Worm (Caenorhabditis elegans) whole organism, L3 larva: ENCODE results near the gene gst-28.

Experiments
- R02D3.7 ChIP-seq: fragments of 150-350 bp; optimal IDR thresholded peaks from 2 replicates; lab custom pipeline; 2014; ENCODE audit warnings: missing biosample characterization, missing genetic modification characterization
- ZK546.5 ChIP-seq: sonication (generic microtip); optimal IDR thresholded peaks from 2 replicates; lab custom pipeline; 2017; ENCODE audit warnings: missing biosample characterization, missing genetic modification characterization
- ama-1 ChIP-seq: fragments of 150-350 bp; optimal IDR thresholded peaks from 2 replicates; lab custom pipeline; 2018
- ceh-28 ChIP-seq: fragments of 150-350 bp; optimal IDR thresholded peaks from 2 replicates; lab custom pipeline; 2014; ENCODE audit warnings: missing biosample characterization, missing genetic modification reagents, missing genetic modification characterization
- ceh-9 ChIP-seq: sonication (generic microtip); optimal IDR thresholded peaks from 2 replicates; lab custom pipeline; 2018; ENCODE audit warnings: missing biosample characterization, missing genetic modification characterization
- daf-12 ChIP-seq: fragments of 150-350 bp; optimal IDR thresholded peaks from 2 replicates; lab custom pipeline; 2014; ENCODE audit warnings: missing biosample characterization, missing genetic modification reagents, missing genetic modification characterization
- egl-27 ChIP-seq: sonication (generic microtip); optimal IDR thresholded peaks from 4 replicates; lab custom pipeline; 2017; ENCODE audit warnings: missing biosample characterization, missing genetic modification reagents, missing genetic modification characterization
- elt-2 ChIP-seq: sonication (generic microtip); optimal IDR thresholded peaks from 2 replicates; lab custom pipeline; 2016; ENCODE audit warnings: missing genetic modification reagents, mild to moderate bottlenecking, missing genetic modification characterization, missing compliant biosample characterization
- eor-1 ChIP-seq, 2 experiments: fragments of 150-350 bp; optimal IDR thresholded peaks; 2 replicates each; lab custom pipeline; 2014 to 2018; ENCODE audit warnings: missing biosample characterization in 2 of 2, missing genetic modification characterization in 2 of 2
- fkh-10 ChIP-seq: sonication (generic microtip); optimal IDR thresholded peaks from 2 replicates; lab custom pipeline; 2017; ENCODE audit warnings: missing biosample characterization, missing genetic modification reagents, missing genetic modification characterization
- fos-1 ChIP-seq: fragments of 150-350 bp; optimal IDR thresholded peaks from 2 replicates; lab custom pipeline; 2014; ENCODE audit warnings: missing biosample characterization, missing genetic modification characterization
- hmg-11 ChIP-seq: sonication (generic microtip); optimal IDR thresholded peaks from 2 replicates; lab custom pipeline; 2016; ENCODE audit warnings: missing genetic modification characterization, missing compliant biosample characterization
- jun-1 ChIP-seq: fragments of 150-350 bp; optimal IDR thresholded peaks from 2 replicates; lab custom pipeline; 2014; ENCODE audit warnings: missing biosample characterization, missing genetic modification reagents, missing genetic modification characterization
- lin-15B ChIP-seq: fragments of 150-350 bp; optimal IDR thresholded peaks from 2 replicates; lab custom pipeline; 2014; ENCODE audit warnings: missing biosample characterization, missing genetic modification characterization
- lin-39 ChIP-seq: fragments of 150-350 bp; optimal IDR thresholded peaks from 2 replicates; lab custom pipeline; 2018; ENCODE audit warnings: missing biosample characterization, missing genetic modification reagents, missing genetic modification characterization
- mdl-1 ChIP-seq: fragments of 150-350 bp; optimal IDR thresholded peaks from 2 replicates; lab custom pipeline; 2014; ENCODE audit warnings: missing biosample characterization, missing genetic modification characterization
- mml-1 ChIP-seq: fragments of 150-350 bp; sonication (generic microtip); optimal IDR thresholded peaks from 3 replicates; lab custom pipeline; 2014; ENCODE audit warnings: missing biosample characterization, missing genetic modification characterization
- nfya-1 ChIP-seq: sonication (generic microtip); optimal IDR thresholded peaks from 2 replicates; lab custom pipeline; 2017; ENCODE audit warnings: missing genetic modification characterization, mild to moderate bottlenecking, missing compliant biosample characterization, antibody characterized with exemption, moderate library complexity; ENCODE audit not compliant: insufficient read depth
- nhr-11 ChIP-seq: fragments of 150-350 bp; optimal IDR thresholded peaks from 2 replicates; lab custom pipeline; 2014; ENCODE audit warnings: missing biosample characterization, missing genetic modification characterization
- nhr-12 ChIP-seq: fragments of 150-350 bp; optimal IDR thresholded peaks from 2 replicates; lab custom pipeline; 2014; ENCODE audit warnings: missing biosample characterization, missing genetic modification characterization
- nhr-23 ChIP-seq: fragments of 150-350 bp; optimal IDR thresholded peaks from 2 replicates; lab custom pipeline; 2014; ENCODE audit warnings: missing biosample characterization, missing genetic modification reagents, missing genetic modification characterization
- nhr-25 ChIP-seq: sonication (generic microtip); optimal IDR thresholded peaks from 2 replicates; lab custom pipeline; 2017; ENCODE audit warnings: missing biosample characterization, missing genetic modification characterization
- nhr-67 ChIP-seq: fragments of 150-350 bp; optimal IDR thresholded peaks from 2 replicates; lab custom pipeline; 2014; ENCODE audit warnings: missing biosample characterization, missing genetic modification characterization
- pha-4 ChIP-seq: fragments of 150-350 bp; optimal IDR thresholded peaks from 2 replicates; lab custom pipeline; 2014; ENCODE audit warnings: missing biosample characterization, missing genetic modification reagents, missing genetic modification characterization
- pqm-1 ChIP-seq: fragments of 150-350 bp; optimal IDR thresholded peaks from 2 replicates; lab custom pipeline; 2017; ENCODE audit warnings: missing biosample characterization, missing genetic modification characterization, inconsistent platforms
- snpc-4 ChIP-seq: fragments of 150-350 bp; optimal IDR thresholded peaks from 2 replicates; lab custom pipeline; 2014; ENCODE audit warnings: missing biosample characterization, missing genetic modification characterization
- unc-39 ChIP-seq: sonication (generic microtip); optimal IDR thresholded peaks from 4 replicates; lab custom pipeline; 2017; ENCODE audit warnings: missing biosample characterization, missing genetic modification characterization
- unc-62 ChIP-seq: fragments of 150-350 bp; sonication (generic microtip); optimal IDR thresholded peaks from 4 replicates; lab custom pipeline; 2014; ENCODE audit warnings: missing biosample characterization, missing genetic modification reagents, missing genetic modification characterization

The gst-28 gene

DNA sequence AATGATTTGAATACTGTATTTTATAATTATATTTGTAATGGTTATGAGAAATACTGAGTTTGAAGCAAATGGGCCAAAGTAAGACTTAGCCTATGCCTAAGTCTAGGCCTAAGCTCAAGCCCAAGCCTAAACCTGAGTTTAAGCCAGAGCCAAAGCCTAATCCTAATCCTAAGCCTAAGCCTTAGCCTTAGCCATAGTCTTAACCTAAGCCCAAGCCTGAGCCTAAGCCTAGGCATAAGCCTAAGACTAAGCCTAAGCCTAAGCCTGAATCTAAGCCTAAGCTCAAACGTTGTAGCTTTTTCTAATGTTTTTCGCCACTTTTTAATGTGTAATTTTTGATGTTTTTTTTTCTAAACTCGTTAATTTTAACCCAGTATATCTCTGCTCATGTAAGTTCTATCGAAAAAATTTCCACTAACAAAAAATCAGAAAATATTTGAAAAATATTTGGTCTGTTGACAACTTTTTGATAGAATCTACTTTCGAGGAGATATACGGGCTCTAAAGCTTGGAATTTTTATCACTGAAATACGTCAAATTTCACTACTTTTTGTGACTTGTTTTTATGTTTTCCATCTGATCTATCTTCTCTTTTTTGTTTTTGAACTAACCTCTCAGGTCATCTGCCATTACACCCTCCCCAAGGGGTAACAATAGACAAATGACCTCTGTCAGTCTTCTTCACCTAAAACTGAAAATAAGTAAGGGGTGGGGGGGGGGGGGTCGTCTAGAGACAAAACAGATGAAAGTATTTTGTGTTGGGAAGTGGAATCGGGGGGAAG, 36.9 kb upstream of the gst-28 start:
- TF ChIP-seq snpc-4 (no peak), pha-4 (no peak), nhr-23 (tag; lab: Kevin White, UChicago) (no peak)

DNA sequence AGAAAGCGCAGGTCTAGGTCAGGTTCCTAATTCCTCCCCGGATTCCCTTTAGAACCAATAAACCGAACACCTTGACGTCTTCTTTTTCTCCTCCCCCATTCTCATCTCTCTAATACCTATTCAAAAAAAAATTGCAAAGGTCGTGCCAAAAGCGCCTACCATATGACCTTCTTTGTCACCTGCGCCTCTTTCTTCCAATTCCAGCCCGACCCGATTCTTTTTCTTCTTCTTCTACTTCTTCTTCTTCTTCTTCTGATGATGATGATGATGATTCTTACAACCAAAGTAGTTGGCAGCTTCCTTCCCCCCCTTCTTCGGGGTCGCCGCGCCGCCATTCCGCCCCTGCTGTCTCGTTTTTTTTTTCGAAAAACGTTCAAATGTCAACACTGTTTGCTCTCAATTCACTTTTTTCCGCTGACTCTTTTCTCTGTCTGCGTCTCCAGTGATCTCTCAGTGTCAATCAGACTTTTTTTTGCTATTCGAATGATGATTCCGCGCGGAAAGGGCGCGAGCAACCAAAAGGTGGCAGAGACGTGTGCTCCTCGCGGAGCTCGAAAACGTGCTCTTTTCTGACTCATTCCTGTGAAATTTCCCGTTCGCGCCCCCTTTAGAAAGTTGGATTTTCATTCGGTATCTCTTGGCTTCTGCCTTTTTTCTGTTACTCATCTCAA, 36.2 kb upstream of the gst-28 start:
- TF ChIP-seq nhr-67 (tag; lab: Kevin White, UChicago) (no peak), nhr-25 (tag; lab: Kevin White, UChicago) (peak; percentile 96), hmg-11 (tag; lab: Kevin White, UChicago) (peak; percentile 21), unc-62 (GFP tag; lab: Kevin White, UChicago) (no peak), nfya-1 (peak; percentile 13), pha-4 (peak; percentile 67)

DNA sequence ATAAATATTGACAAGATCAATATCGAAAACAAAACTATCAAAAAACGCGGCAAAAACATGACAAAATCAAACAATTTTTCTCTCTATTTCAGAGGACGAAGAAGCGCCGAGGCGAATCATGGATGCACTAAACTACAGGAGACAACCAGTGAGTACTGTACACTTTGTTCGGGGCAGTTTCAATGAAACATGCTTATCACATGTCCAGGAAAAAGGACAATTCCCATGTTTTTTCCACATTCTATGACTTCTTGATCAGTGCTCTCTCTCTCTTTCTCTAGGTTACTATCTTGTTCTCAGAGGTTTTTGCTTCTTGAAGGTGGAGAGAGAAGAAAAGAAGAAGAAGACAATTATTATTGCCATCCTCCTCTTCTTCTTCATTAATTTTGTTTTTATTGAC, 30.1 kb upstream of the gst-28 start:
- TF ChIP-seq mdl-1 (tag; lab: Kevin White, UChicago) (no peak), pqm-1 (tag; lab: Kevin White, UChicago) (peak; percentile 64), ama-1 (lab: Kevin White, UChicago) (peak; percentile 10), R02D3.7 (tag; lab: Kevin White, UChicago) (no peak), pha-4 (peak; percentile 3), elt-2 (tag; lab: Kevin White, UChicago) (peak; percentile 61)

DNA sequence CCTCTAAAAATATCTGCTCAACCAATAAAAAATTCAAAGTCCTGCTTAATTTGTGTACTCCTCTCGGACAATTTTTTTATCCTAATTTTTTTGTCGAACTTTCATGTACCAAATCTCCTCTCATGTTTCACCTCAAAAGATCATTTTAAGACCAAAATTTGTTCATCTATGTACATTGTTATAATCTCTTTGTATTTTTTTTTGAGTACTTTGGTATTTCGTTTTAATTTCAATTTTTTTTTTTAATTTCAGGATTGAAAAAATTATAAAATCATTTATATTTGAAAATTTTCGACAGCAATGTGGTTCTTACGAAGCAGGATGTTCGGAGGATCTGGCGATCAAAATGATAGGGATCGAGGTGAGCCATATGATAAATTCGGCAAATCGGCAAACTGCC, 29.1 kb upstream of the gst-28 start, which contains the start of gene spsb-1:
Gene spsb-1, plus strand, starts transcription at position 301 of the 400 bp plus-strand sequence.
- TF ChIP-seq mml-1 (tag; lab: Kevin White, UChicago) = no peak
- no peak for TF ChIP-seq daf-12 (tag; lab: Kevin White, UChicago)
- TF ChIP-seq elt-2 (tag; lab: Kevin White, UChicago) = no peak
- TF ChIP-seq unc-62 (GFP tag; lab: Kevin White, UChicago) = no peak
- TF ChIP-seq eor-1 (tag; optimal IDR thresholded peaks at IDR 0.05; lab: Kevin White, UChicago) = no peak
- TF ChIP-seq nhr-12 = no peak
- TF ChIP-seq pqm-1 (tag; lab: Kevin White, UChicago) = no peak
- no peak for TF ChIP-seq fkh-10 (GFP tag; lab: Kevin White, UChicago)
- no peak for TF ChIP-seq nhr-25 (tag; lab: Kevin White, UChicago)
- no peak for TF ChIP-seq pha-4

DNA sequence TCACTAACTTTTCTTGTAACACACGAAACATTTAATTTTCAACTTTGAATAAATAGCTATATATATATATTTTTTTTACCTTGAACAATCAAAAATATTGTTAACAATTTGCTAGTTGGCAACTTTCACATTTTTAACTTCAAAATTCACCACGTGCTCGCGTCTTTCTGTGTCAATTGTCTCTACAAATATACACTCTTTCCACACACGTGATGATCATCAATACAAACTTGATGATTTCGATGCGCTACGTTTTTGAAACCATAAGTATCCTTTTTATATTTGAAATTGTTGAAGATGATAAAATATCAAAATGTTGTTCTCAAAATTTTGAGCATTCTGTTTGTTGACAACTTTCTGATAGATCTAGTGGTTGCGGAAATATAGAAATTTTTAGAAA, 28.0 kb upstream of the gst-28 start:
- TF ChIP-seq pha-4 = peak; percentile 31
- no peak for TF ChIP-seq fos-1 (tag; lab: Kevin White, UChicago)
- peak; percentile 9 for TF ChIP-seq elt-2 (tag; lab: Kevin White, UChicago)
- TF ChIP-seq egl-27 (tag; lab: Kevin White, UChicago) = no peak
- no peak for TF ChIP-seq pqm-1 (tag; lab: Kevin White, UChicago)
- TF ChIP-seq nhr-11 (tag; lab: Kevin White, UChicago) = no peak
- TF ChIP-seq eor-1 (tag; optimal IDR thresholded peaks at IDR 0.05; lab: Kevin White, UChicago) = no peak
- TF ChIP-seq ZK546.5 (tag; lab: Kevin White, UChicago) = no peak

DNA sequence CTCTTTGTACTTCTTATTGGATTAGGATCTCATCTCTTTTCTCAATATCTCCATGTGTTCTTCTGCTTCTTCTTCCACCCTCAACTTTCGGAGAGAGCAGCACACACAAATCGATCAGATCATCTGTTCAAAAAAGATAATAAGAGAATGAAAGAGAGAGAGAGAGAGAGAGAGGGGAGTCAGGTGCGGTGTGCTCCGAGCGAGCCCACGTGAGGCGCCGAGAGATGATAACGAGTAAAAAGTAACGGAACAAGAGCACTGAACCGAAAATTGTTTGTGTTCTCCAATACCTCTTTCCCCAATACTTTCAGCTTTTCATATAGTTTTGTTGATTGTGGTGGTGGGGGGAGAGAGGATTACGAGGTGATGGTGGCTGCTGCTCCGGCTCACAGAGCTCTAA, 26.6 kb upstream of the gst-28 start:
- no peak for TF ChIP-seq lin-15B (tag; lab: Kevin White, UChicago)
- TF ChIP-seq snpc-4 = peak; percentile 21
- no peak for TF ChIP-seq ama-1 (lab: Kevin White, UChicago)
- no peak for TF ChIP-seq unc-39 (tag; lab: Kevin White, UChicago)
- peak; percentile 51 for TF ChIP-seq jun-1 (tag; lab: Kevin White, UChicago)
- TF ChIP-seq nhr-12 = no peak
- TF ChIP-seq ceh-9 (tag; lab: Kevin White, UChicago) = no peak
- peak; percentile 48 for TF ChIP-seq pqm-1 (tag; lab: Kevin White, UChicago)
- TF ChIP-seq pha-4 = peak; percentile 69
- peak; percentile 81 for TF ChIP-seq elt-2 (tag; lab: Kevin White, UChicago)
- TF ChIP-seq mdl-1 (tag; lab: Kevin White, UChicago) = peak; percentile 7
- TF ChIP-seq R02D3.7 (tag; lab: Kevin White, UChicago) = no peak
- TF ChIP-seq ceh-28 = peak; percentile 49
- TF ChIP-seq lin-39 (tag; lab: Kevin White, UChicago) = peak; percentile 37
- peak; percentile 34 for TF ChIP-seq nfya-1
